Worm (Caenorhabditis elegans) whole organism, L4/young adult: ENCODE measurements around the gene F48F7.6.

Source experiments
- W03F9.2 ChIP-seq: fragments of 150-350 bp; optimal IDR thresholded peaks from 2 replicates; lab custom pipeline; 2014; ENCODE audit warnings: missing biosample characterization, missing genetic modification characterization
- him-1 ChIP-seq: sonication (generic microtip); optimal IDR thresholded peaks from 2 replicates; lab custom pipeline; 2016; ENCODE audit warnings: missing genotype, missing genetic modification reagents, missing genetic modification characterization, missing compliant biosample characterization

DNA sequence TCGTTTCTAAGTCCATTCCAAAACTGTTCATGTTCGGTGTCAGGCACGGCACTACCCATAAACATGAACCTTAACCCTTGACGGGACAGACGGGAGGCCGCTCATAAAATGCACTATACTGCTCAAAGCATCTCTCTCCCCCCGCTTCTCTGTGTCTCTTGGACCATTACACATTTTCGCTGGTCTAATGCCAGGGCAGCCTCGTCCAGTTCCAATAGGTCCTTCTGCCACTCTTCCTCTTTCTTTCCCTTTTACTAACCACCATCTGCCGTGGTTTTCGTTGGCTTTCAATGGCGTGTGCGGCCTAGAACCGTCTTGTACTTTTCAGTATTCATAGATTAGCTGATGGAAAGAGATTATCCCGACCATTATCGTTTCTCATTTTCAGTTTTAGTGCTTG, 29.5 kb upstream of the F48F7.6 start:
- TF ChIP-seq W03F9.2 (tag; lab: Kevin White, UChicago) (no peak), him-1 (tag; lab: Kevin White, UChicago) (no peak)
